Worm (Caenorhabditis elegans): ENCODE results near the gene abf-4.
"Not testable (repeated sequence)": the region's sequence is repeated elsewhere in the genome, so short reads cannot be mapped to it uniquely, and the experiment has no call there.

DNA sequence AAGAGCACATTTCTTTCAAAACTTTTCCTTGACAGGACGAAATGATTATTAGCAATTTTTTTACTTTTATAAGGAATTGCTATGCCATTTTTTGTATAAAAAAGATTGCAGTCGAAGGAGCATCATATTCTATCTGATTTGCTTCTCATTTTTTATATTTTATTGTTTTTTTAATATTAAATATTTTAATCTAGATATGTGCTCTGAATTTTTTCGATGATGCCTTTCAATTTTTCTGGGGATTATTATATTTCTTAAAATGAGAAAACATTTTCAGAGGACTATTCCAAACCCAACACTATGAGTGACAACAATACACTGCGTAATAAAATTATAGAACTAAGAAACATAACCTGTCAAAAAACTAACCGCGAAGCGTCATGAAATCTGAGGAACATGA lies 10.8 kb upstream of the abf-4 start, which contains the start of gene F26F2.4:
- TF ChIP-seq nhr-237 (tag; optimal IDR thresholded peaks at IDR 0.05); unc-62 (GFP tag; optimal IDR thresholded peaks at IDR 0.05); egl-27 (tag; optimal IDR thresholded peaks at IDR 0.05); mbf-1 (tag; optimal IDR thresholded peaks at IDR 0.05); nhr-129 (tag; optimal IDR thresholded peaks at IDR 0.05); F13H6.1 (tag; optimal IDR thresholded peaks at IDR 0.05); peb-1 (tag; optimal IDR thresholded peaks at IDR 0.05); nhr-10 (tag; optimal IDR thresholded peaks at IDR 0.05); lsy-2 (tag; optimal IDR thresholded peaks at IDR 0.05); nhr-77 (tag; optimal IDR thresholded peaks at IDR 0.05); nhr-11 (tag; optimal IDR thresholded peaks at IDR 0.05); skn-1 (tag; optimal IDR thresholded peaks at IDR 0.05): not testable (repeated sequence)
